Fruit fly (Drosophila melanogaster): Measurements from ENCODE around the gene CG2246.

CG2246 gene

DNA sequence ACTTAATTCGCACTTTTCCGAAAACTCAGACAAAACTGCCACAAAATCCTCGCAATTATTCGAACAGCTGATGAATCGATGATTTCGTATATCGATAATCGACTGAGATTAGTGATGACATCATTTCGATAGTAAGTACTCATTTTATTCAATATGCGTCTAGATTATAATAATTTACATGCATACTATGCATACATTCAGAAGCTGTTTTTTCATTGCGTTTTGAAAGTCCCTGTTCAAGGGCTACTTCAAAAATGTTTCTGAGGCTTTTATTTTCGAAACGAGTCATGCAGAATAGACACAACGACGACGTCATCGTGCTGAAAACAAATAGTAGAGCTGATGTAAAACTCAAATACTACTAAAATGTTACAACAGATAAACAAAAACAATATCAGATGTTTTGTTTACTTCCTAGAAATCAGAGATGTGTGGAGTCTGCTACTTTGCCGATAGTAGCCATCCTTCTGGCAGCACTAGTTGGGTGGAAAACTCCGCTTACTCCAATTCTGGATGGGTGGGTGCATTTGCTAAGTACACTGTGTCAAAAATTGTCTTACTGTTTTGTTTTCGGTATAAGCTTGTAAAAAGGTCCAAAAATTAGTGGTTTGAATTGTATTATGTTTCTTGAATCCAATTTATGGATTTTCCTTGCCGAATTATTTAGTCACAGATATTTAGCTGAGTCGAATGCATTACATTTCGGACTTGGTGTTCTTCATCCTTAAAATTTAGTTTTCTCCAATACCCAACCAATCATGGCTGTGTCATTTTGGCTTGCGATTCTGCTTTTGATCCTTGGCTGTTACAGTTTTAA, at the start of gene CG2246, which contains the start of gene CG31021:
CG2246 (minus strand) TSS at position 50 of the 817 bp plus-strand sequence.
CG31021 (plus strand) TSS at position 767 of the 817 bp plus-strand sequence.
- peak; percentile 37 for TF ChIP-seq CG17801 (GFP tag; optimal IDR thresholded peaks at IDR 0.05; ENCODE audit: partially characterized antibody)

DNA sequence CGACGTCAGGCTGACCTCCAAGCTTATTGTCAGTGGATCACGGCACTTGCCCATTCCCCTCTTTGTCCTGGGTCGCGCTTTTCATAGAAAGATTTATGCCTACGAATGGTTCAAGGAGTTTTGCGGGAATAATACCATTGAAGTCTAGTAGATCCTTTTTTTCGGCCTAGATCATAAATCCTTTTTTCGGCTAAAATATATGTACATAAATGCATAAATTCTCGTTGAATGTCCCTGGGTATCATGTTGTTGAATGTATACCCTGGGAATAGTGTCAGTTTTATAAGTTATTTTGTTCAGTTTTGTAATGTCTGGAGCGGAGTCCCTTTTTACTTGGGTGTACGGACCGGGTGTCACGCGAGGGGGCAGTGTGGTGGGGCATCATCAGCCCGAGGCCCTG, 48.4 kb upstream of the CG2246 start, which contains the start of gene CG34433:
CG34433 (plus strand) TSS at position 301 of the 400 bp plus-strand sequence.
- TF ChIP-seq CG17801 (GFP tag; optimal IDR thresholded peaks at IDR 0.05; ENCODE audit: partially characterized antibody), result no peak

DNA sequence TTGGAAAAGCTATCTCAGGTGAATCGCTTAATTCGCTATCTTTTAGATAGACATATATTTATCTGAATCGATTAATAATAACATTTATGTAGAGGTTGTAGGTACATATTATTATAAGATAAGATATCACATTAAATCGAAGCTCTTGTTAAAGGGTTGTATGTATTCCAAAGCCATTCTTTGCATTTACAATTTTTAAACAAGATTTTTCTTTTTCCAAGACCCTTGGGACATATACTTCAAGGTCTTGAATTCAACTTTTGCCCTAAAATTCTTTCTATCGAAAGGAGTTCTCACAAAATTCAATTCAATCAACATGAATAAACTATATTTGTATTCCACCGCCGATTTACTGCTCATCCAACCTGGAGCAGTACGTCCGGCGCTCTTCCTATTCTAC, 47.6 kb upstream of the CG2246 start, which contains the start of gene CG34432:
CG34432 (plus strand) TSS at position 301 of the 400 bp plus-strand sequence.
- no peak for TF ChIP-seq CG17801 (GFP tag; optimal IDR thresholded peaks at IDR 0.05; ENCODE audit: partially characterized antibody)

DNA sequence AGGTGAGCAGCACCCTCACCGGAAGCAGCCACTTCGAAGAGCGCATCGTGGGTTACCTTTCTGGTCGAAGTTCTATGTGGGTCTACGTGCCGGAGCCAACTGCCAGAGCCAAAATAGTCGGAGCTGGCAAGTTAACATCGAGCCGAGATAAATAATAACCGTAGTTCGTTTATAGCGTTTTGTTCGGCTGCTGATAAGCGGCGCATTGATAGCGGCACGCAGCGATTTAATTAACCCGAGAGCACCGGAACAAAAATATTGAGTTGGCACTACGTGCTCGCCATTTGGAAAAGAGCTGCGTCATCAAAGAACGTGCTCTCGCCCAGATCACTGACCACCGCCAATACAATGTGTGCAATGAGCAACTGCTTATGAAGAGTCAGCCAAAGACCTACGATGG, 47.2 kb upstream of the CG2246 start, which contains the start of gene PH4alphaPV:
PH4alphaPV (minus strand) TSS at position 101 of the 400 bp plus-strand sequence.
- TF ChIP-seq CG17801 (GFP tag; optimal IDR thresholded peaks at IDR 0.05; ENCODE audit: partially characterized antibody), result no peak

DNA sequence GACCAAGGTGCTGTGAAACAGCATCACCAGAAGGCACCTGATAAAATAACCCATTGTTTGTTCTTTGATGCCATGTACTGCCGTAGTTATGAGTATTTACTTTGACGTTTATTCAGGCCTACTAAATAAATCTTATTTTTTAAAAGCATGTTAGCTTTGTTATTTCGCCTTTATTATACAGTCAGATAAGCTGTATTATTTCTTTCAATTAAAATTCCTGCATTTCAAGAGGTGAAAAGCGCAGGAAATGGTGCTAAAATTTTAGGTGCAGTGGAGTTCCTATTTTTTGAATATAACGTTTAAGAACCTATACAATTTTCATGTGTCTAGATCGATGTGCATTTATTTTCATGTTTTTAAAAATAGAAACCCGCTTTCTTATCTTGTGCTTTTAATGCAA, 44.5 kb upstream of the CG2246 start, which contains the start of gene CG31013:
CG31013 (minus strand) TSS at position 101 of the 400 bp plus-strand sequence.
- TF ChIP-seq CG17801 (GFP tag; optimal IDR thresholded peaks at IDR 0.05; ENCODE audit: partially characterized antibody), result no peak

DNA sequence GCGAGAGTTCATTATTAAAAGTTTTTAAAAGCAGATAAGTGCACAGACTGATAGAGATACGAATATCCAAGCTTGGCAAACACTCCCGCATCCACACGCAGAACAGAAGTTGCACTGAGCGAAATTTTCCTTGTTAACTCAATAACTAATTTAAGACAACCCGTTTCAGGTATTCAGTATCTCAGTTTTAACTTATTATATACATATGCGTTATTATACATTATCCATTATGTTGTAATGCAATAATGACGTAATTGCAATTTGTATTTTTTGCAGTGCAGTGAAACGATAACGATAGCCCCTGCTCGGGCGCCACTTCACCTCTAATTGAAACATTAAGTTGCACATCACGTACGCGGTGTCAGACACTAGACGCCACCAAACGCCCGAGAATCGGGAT, 42.0 kb upstream of the CG2246 start:
- TF ChIP-seq CG17801 (GFP tag; optimal IDR thresholded peaks at IDR 0.05; ENCODE audit: partially characterized antibody), result no peak

DNA sequence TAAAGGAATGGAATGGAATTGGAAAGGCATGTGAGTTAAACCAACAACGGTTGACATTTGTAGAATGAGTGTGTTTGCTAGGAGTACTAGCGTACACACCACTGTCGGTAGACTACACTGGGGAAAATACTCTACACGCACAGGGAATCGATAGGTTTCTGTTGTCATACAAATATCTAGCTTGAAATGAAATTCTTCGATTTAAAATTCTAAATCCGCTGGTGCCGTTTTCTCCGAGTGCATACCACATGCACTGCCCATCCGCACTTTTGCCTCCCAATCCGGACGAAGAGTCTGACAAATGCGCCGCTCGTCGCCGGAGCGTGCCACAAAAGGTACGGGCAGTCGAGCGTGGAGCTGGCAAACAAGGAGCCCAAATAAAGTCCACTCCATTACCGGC, 27.6 kb upstream of the CG2246 start, which contains the start of gene CG2267:
CG2267 (minus strand) TSS at position 101 of the 400 bp plus-strand sequence.
- TF ChIP-seq CG17801 (GFP tag; optimal IDR thresholded peaks at IDR 0.05; ENCODE audit: partially characterized antibody), result no peak

DNA sequence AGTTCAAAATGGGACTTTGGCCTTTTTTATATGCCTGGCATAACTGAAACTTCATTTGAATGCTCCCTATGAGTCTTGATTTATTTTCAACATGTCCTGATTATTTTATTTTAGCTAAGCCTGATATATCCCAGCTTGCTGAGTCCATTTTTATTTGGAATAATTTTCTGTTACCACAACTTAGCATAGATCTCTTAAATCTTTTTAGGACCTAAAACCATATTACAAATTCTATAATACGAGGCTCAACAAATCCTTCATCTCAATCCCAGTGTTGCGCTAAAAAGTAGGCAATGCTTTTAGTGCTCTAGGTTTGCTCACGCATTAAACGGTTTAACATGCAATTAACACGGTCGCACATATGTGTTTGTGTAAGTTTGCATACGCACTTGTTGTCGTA, 20.5 kb upstream of the CG2246 start, which contains the start of gene CG44954:
CG44954 (minus strand) TSS at position 101 of the 400 bp plus-strand sequence.
- no peak for TF ChIP-seq CG17801 (GFP tag; optimal IDR thresholded peaks at IDR 0.05; ENCODE audit: partially characterized antibody)

DNA sequence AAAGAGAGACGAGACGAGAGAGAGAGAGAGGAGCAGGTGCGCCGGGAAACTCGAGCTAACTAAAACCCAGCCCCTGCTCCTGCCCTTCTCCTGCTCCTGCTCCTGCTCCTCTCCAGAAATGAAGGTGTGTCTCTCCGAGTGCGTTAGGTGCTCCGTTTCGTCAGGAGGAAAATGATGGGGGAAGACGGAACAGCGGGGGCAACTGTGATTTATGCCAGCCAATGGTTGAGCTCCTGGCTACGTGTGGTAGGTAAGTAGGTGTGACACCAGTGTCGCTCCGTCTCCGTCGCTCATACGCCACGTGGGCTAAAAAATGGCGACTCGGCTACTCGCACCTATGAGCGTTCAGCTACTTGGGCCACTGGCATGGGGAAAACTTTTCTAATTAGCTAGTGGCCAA, 16.2 kb upstream of the CG2246 start:
- TF ChIP-seq CG17801 (GFP tag; optimal IDR thresholded peaks at IDR 0.05; ENCODE audit: partially characterized antibody), result no peak

DNA sequence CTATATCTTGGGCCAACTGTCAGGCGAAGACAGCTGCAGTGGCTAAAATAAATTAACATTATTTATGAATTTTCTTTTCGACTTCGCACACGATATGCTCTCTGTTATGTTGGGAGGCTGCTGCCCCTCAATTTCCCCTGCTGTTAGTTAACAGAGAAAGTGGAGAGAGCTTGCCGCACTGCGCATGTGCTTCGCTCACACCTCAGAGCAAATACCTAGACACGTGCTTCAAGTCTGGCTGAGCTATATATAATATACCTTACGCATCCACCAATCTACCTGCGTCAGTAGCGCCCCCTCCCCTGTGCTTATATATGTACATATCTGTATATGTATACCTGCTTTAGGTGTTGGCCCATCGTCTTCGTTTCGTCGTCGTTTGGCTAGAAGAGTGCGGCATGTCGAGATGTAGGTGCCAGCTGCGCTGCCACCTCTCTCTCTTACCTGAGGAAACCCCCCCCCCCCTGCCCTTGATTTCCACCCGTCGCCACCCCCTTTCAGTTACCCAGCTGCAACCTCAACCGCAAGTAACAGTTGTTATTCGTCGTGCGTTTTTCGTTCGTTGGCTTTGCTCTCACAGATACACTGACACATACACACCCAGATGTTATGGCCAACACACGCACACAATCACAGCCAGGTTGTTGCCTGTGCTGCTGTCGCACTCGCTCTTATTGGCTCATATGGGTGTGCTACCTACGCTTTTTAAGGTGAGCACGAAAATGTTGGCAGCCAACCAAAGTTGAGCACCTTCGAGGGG, 15.0 kb upstream of the CG2246 start:
- no peak for TF ChIP-seq CG17801 (GFP tag; optimal IDR thresholded peaks at IDR 0.05; ENCODE audit: partially characterized antibody)

DNA sequence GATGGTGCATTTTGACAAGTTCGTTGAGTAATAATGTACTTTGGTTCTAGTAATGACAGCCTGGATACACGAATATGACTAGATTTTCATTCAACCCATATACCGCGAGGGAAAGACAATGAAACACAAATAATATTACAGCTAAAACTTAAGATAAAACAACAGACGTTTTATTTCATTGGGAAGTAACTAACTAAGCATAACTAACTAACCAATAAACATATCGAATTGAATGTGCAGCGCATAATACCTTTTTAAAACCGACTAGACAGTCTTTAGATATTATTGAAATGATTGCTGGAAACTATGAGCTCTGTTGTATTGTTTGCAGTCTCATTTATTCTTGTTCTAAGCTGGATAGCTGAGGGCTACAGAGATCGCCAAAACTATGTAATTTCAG, 4.6 kb upstream of the CG2246 start, which contains the start of gene CG31016:
CG31016 (plus strand) TSS at position 301 of the 400 bp plus-strand sequence.
- no peak for TF ChIP-seq CG17801 (GFP tag; optimal IDR thresholded peaks at IDR 0.05; ENCODE audit: partially characterized antibody)

DNA sequence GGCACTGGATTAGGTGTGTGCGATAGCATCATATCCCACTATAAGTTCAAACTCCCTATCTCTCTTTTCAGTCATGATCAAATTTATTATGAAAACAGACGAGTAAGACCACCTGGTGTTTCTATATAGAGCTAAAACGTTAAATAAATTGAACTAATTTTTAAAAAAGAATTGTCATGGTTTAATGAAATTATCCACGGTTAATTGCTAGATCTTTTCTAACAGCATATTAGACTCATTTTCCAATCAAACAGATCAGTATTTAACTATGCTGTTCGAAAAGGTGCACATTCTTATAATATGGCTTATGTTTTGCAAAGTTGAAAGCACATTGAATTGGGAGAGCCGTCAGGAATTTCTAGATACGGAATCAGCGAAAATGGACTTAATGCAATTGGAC, 2.6 kb upstream of the CG2246 start, which contains the start of gene PH4alphaNE3:
PH4alphaNE3 (plus strand) TSS at position 301 of the 400 bp plus-strand sequence.
- no peak for TF ChIP-seq CG17801 (GFP tag; optimal IDR thresholded peaks at IDR 0.05; ENCODE audit: partially characterized antibody)

DNA sequence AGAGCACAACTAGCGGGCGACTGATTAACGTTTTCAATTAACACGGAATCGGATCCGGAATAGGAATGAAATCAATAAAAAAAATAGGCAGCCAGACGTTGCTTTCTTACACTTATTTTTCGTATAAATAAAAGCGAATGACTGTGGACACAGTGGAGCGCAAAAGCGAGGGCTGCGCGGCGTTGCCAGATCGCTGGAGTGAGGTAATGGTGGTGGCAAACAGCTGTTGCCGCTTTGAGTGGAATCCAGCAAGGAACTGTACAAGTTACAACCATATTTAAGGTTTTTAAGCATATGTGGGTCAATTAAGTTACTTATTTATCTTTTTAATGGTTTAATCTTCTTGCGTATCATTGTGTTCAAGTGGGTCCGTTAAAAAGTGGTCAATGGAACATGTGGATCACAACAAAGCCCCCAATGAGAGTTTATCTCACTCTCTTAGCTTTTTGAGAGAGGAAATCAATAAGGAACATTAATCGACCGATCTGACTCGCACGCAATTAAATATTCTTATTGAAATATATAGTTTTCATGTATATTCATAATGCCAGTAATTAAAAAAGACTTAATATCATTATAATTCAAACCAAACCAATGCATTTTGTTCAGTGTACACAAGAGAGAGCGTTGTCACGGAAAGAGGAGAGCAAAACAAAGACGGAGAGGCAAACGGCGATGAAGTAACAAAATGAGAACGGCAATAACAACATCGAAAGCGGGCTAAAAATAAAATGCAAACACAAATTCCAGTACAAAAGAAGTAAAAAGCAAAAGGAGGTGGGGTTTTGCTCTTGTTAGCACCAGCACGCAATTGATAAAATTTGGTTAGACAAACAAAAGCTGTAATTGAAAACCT, 907 bp downstream of the CG2246 start:
- TF ChIP-seq CG17801 (GFP tag; optimal IDR thresholded peaks at IDR 0.05; ENCODE audit: partially characterized antibody), result peak; percentile 88

DNA sequence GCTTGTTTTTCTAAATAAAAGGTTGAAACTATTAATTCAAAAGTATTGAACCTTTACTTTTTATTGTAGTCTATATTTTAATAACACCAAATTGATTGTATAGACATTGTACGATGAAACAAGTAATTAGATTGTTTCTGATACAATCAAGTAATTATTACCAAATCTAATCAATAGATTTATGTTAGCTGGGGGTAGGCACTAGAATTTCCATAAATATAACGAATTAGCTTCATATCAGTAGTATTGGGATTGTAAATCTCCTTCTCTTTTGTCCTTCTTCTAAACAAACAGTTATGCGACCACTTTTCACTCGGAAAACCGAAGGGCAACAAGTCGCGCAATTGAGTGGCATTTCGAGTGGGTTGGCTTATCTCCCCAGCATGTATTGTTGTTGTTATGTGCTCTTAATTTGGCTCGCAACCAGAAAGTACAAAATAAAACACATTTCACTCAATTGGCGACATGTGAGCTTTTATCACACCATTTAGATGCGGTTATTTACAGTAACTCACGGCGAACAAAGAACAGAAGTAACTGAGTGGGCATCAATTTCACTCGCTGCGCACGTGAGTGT, 1.8 kb downstream of the CG2246 start:
- TF ChIP-seq CG17801 (GFP tag; optimal IDR thresholded peaks at IDR 0.05; ENCODE audit: partially characterized antibody), result no peak

Measured in ovary, adult (tissue).